Worm (Caenorhabditis elegans) whole organism, L1 larva: Measurements from ENCODE around the gene ZC190.4.

Experiments used
- aha-1 ChIP-seq: fragments of 150-350 bp; optimal IDR thresholded peaks from 2 replicates; lab custom pipeline; 2014; ENCODE audit warnings: missing biosample characterization, missing genetic modification characterization
- dsc-1 ChIP-seq: sonication (generic microtip); optimal IDR thresholded peaks from 2 replicates; lab custom pipeline; 2016; ENCODE audit warnings: mild to moderate bottlenecking, missing genetic modification characterization, missing compliant biosample characterization
- lin-13 ChIP-seq: fragments of 150-350 bp; optimal IDR thresholded peaks from 2 replicates; lab custom pipeline; 2014; ENCODE audit warnings: missing biosample characterization, missing genetic modification reagents, missing genetic modification characterization
- lin-39 ChIP-seq: fragments of 150-350 bp; optimal IDR thresholded peaks from 2 replicates; lab custom pipeline; 2014; ENCODE audit warnings: missing biosample characterization, missing genetic modification reagents, missing genetic modification characterization
- nhr-90 ChIP-seq: sonication (generic microtip); optimal IDR thresholded peaks from 2 replicates; lab custom pipeline; 2016; ENCODE audit warnings: mild to moderate bottlenecking, missing genetic modification characterization, missing compliant biosample characterization; ENCODE audit not compliant: poor library complexity
- rnt-1 ChIP-seq: sonication (generic microtip); optimal IDR thresholded peaks from 2 replicates; lab custom pipeline; 2016; ENCODE audit warnings: mild to moderate bottlenecking, missing genetic modification characterization, moderate library complexity, missing compliant biosample characterization

ce11 chrV:8716175-8716574 is 50.3 kb downstream of the ZC190.4 start, which contains the start of gene glr-5:
- TF ChIP-seq rnt-1 (tag; lab: Kevin White, UChicago) (no peak), lin-13 (no peak), nhr-90 (tag; lab: Kevin White, UChicago) (no peak), lin-39 (tag; lab: Kevin White, UChicago) (no peak), dsc-1 (no peak), aha-1 (tag; lab: Kevin White, UChicago) (no peak)
